Fruit fly (Drosophila melanogaster): ENCODE results near the gene Golgin104.

DNA sequence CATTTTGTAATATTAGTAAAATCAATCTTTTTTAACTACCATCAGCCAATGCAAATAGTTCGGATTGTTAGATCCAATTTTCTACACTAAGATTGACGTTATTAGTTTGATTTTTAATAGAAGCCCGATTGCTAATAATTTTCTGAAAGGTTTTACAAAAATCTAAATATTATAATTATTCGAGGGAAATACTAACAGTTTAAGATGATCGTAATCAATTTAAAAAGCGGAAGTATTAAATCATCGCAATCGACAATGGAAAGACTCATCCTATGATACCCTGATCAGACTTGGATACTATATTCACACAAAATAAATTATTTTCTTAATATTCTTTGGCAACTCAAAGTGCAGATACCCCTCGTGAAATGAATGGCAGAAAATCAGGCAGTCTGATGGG, 6.1 kb upstream of the Golgin104 start:
- no peak for TF ChIP-seq sna (GFP tag; IDR thresholded peaks at IDR 0.05; ENCODE audit: partially characterized antibody)
- no peak for TF ChIP-seq Hmr (GFP tag; optimal IDR thresholded peaks at IDR 0.05)
- no peak for TF ChIP-seq Pdp1 (GFP tag; optimal IDR thresholded peaks at IDR 0.05)
- TF ChIP-seq CG10366 (GFP tag; IDR thresholded peaks at IDR 0.05) = no peak
- TF ChIP-seq CG1024 (GFP tag; IDR thresholded peaks at IDR 0.05) = no peak
- no peak for TF ChIP-seq Gug (GFP tag; IDR thresholded peaks at IDR 0.05)
- TF ChIP-seq CG32532 (GFP tag; IDR thresholded peaks at IDR 0.05) = no peak
- TF ChIP-seq CG10462 (GFP tag; optimal IDR thresholded peaks at IDR 0.05) = no peak
- no peak for TF ChIP-seq CG11723 (GFP tag; optimal IDR thresholded peaks at IDR 0.05)
- no peak for TF ChIP-seq tup (GFP tag; optimal IDR thresholded peaks at IDR 0.05)
- no peak for TF ChIP-seq trem (tag; optimal IDR thresholded peaks at IDR 0.05)
- no peak for TF ChIP-seq CG7987 (GFP tag; optimal IDR thresholded peaks at IDR 0.05)
- no peak for TF ChIP-seq CG12299 (tag; optimal IDR thresholded peaks at IDR 0.05)
